Fruit fly (Drosophila melanogaster) S2 (cell line): Measurements from ENCODE around the gene CG13123.

ENCODE experiments used
- CG8478 ChIP-seq: fragments of >200 bp; optimal IDR thresholded peaks from 2 replicates; lab custom pipeline; 2018
- CTCF ChIP-seq, 2 experiments: fragments of >200 bp; optimal IDR thresholded peaks; 2 replicates each; lab custom pipeline; 2018

- TF ChIP-seq CG8478 (lab: Kevin White, UChicago) (no peak), CTCF (optimal IDR thresholded peaks at IDR 0.05; lab: Kevin White, UChicago) (no peak)
Observed at dm6 chr2L:9784468-9784867, 8.4 kb downstream of the CG13123 start.
